Worm (Caenorhabditis elegans) whole organism, L1 larva: ENCODE data around the gene K03B4.4.

ENCODE experiments used
- C34B4.2 ChIP-seq: sonication (generic microtip); optimal IDR thresholded peaks from 2 replicates; lab custom pipeline; 2017; ENCODE audit warnings: mild to moderate bottlenecking, missing genetic modification characterization, missing compliant biosample characterization
- aha-1 ChIP-seq: fragments of 150-350 bp; optimal IDR thresholded peaks from 2 replicates; lab custom pipeline; 2014; ENCODE audit warnings: missing biosample characterization, missing genetic modification characterization
- ceh-8 ChIP-seq: fragments of 200-800 bp; sonication (Bioruptor generic); optimal IDR thresholded peaks from 2 replicates; lab custom pipeline; 2018; ENCODE audit warnings: mild to moderate bottlenecking, missing genetic modification characterization, moderate library complexity, missing compliant biosample characterization
- ceh-90 ChIP-seq: sonication (generic microtip); optimal IDR thresholded peaks from 2 replicates; lab custom pipeline; 2016; ENCODE audit warnings: missing genetic modification characterization, missing compliant biosample characterization
- efl-3 ChIP-seq: fragments of 200-800 bp; sonication (Bioruptor generic); optimal IDR thresholded peaks from 2 replicates; lab custom pipeline; 2018; ENCODE audit warnings: mild to moderate bottlenecking, missing genetic modification characterization, missing compliant biosample characterization
- fos-1 ChIP-seq: fragments of 150-350 bp; optimal IDR thresholded peaks from 2 replicates; lab custom pipeline; 2014; ENCODE audit warnings: missing biosample characterization, missing genetic modification characterization
- hlh-4 ChIP-seq: sonication (generic microtip); optimal IDR thresholded peaks from 2 replicates; lab custom pipeline; 2016; ENCODE audit warnings: mild to moderate bottlenecking, missing genetic modification characterization, missing compliant biosample characterization
- isw-1 ChIP-seq: fragments of 200-800 bp; sonication (Bioruptor generic); IDR thresholded peaks from 2 replicates; pipeline ENCODE4 v1.3.6; 2022; ENCODE audit warnings: missing genetic modification characterization, missing compliant biosample characterization
- lin-14 ChIP-seq: fragments of 200-800 bp; sonication (Bioruptor generic); optimal IDR thresholded peaks from 2 replicates; lab custom pipeline; 2018; ENCODE audit warnings: mild to moderate bottlenecking, missing genetic modification characterization, moderate library complexity, missing compliant biosample characterization
- lin-39 ChIP-seq: fragments of 150-350 bp; optimal IDR thresholded peaks from 2 replicates; lab custom pipeline; 2014; ENCODE audit warnings: missing biosample characterization, missing genetic modification reagents, missing genetic modification characterization
- mdl-1 ChIP-seq, 2 experiments: fragments of 150-350 bp; optimal IDR thresholded peaks; 2 replicates each; lab custom pipeline; 2014 to 2017; ENCODE audit warnings: missing biosample characterization in 2 of 2, missing genetic modification characterization in 2 of 2, inconsistent platforms in 1 of 2
- mef-2 ChIP-seq: fragments of 150-350 bp; optimal IDR thresholded peaks from 2 replicates; lab custom pipeline; 2014; ENCODE audit warnings: missing biosample characterization, missing genetic modification characterization
- mep-1 ChIP-seq: fragments of 150-350 bp; optimal IDR thresholded peaks from 2 replicates; lab custom pipeline; 2014; ENCODE audit warnings: missing biosample characterization, missing genetic modification characterization
- nhr-19 ChIP-seq: fragments of 200-800 bp; sonication (Bioruptor generic); conservative IDR thresholded peaks from 2 replicates; pipeline ENCODE4 v1.3.6; 2022; ENCODE audit warnings: missing genetic modification characterization, missing compliant biosample characterization
- nhr-47 ChIP-seq: sonication (generic microtip); optimal IDR thresholded peaks from 2 replicates; lab custom pipeline; 2016; ENCODE audit warnings: mild to moderate bottlenecking, missing genetic modification characterization, moderate library complexity, missing compliant biosample characterization
- nhr-71 ChIP-seq: sonication (generic microtip); optimal IDR thresholded peaks from 2 replicates; lab custom pipeline; 2016; ENCODE audit warnings: mild to moderate bottlenecking, missing genetic modification characterization, moderate library complexity, missing compliant biosample characterization
- nhr-77 ChIP-seq: fragments of 150-350 bp; optimal IDR thresholded peaks from 2 replicates; lab custom pipeline; 2014; ENCODE audit warnings: missing biosample characterization, missing genetic modification characterization
- nhr-90 ChIP-seq: sonication (generic microtip); optimal IDR thresholded peaks from 2 replicates; lab custom pipeline; 2016; ENCODE audit warnings: mild to moderate bottlenecking, missing genetic modification characterization, missing compliant biosample characterization; ENCODE audit not compliant: poor library complexity
- pax-3 ChIP-seq: fragments of 200-800 bp; sonication (Bioruptor generic); optimal IDR thresholded peaks from 2 replicates; lab custom pipeline; 2018; ENCODE audit warnings: mild to moderate bottlenecking, missing genetic modification characterization, moderate library complexity, missing compliant biosample characterization
- skn-1 ChIP-seq: fragments of 150-350 bp; optimal IDR thresholded peaks from 2 replicates; lab custom pipeline; 2014; ENCODE audit warnings: missing biosample characterization, missing genetic modification characterization
- snu-23 ChIP-seq: sonication (generic microtip); optimal IDR thresholded peaks from 2 replicates; lab custom pipeline; 2016; ENCODE audit warnings: missing genetic modification characterization, missing compliant biosample characterization
- swsn-7 ChIP-seq: sonication (generic microtip); optimal IDR thresholded peaks from 2 replicates; lab custom pipeline; 2016; ENCODE audit warnings: missing genetic modification characterization, missing compliant biosample characterization
- unc-86 ChIP-seq: sonication (generic microtip); optimal IDR thresholded peaks from 2 replicates; lab custom pipeline; 2016; ENCODE audit warnings: missing genetic modification characterization, missing compliant biosample characterization
- zag-1 ChIP-seq: fragments of 150-350 bp; optimal IDR thresholded peaks from 2 replicates; lab custom pipeline; 2014; ENCODE audit warnings: missing biosample characterization, missing genetic modification characterization
- ztf-11 ChIP-seq, 2 experiments: sonication (generic microtip); optimal IDR thresholded peaks; 2 replicates each; lab custom pipeline; 2016 to 2017; ENCODE audit warnings: missing genetic modification characterization in 2 of 2, missing biosample characterization in 1 of 2, missing compliant biosample characterization in 1 of 2

Gene K03B4.4

ce11 chrV:4731154-4731961 lies 49.6 kb downstream of the K03B4.4 start, which contains the start of gene F39G3.3 (continued):
- peak; percentile 6; the same call in 1 of the 2 replicates for TF ChIP-seq isw-1
- peak; percentile 74 for TF ChIP-seq skn-1 (tag; lab: Kevin White, UChicago)
- TF ChIP-seq swsn-7 (tag; lab: Kevin White, UChicago): peak; percentile 66
- TF ChIP-seq nhr-90: peak; percentile 69
- peak; percentile 75 for TF ChIP-seq nhr-71
- no peak for TF ChIP-seq efl-3 (GFP tag; lab: Kevin White, UChicago)
- no peak for TF ChIP-seq nhr-77
- no peak for TF ChIP-seq zag-1 (tag; lab: Kevin White, UChicago)
- TF ChIP-seq C34B4.2 (tag; lab: Kevin White, UChicago): no peak
- TF ChIP-seq nhr-19 (GFP tag; lab: Robert Waterston, UW): peak; percentile 54
- peak in 1 of 2 experiments; percentile 7 for TF ChIP-seq ztf-11 (tag; optimal IDR thresholded peaks at IDR 0.05; lab: Kevin White, UChicago)
- peak; percentile 65 for TF ChIP-seq nhr-47
- no peak for TF ChIP-seq aha-1 (tag; lab: Kevin White, UChicago)
- no peak for TF ChIP-seq mef-2 (tag; lab: Kevin White, UChicago)
- peak in 1 of 2 experiments; percentile 30 for TF ChIP-seq mdl-1 (tag; optimal IDR thresholded peaks at IDR 0.05; lab: Kevin White, UChicago)
- TF ChIP-seq lin-39: peak; percentile 81
- peak; percentile 50 for TF ChIP-seq lin-14 (GFP tag; lab: Kevin White, UChicago)
- TF ChIP-seq mep-1: peak; percentile 68
- TF ChIP-seq hlh-4 (tag; lab: Kevin White, UChicago): no peak

- TF ChIP-seq unc-86 (tag; lab: Kevin White, UChicago) (no peak), pax-3 (no peak)
Observed at ce11 chrV:4733952-4734351, 52.2 kb downstream of the K03B4.4 start.

DNA sequence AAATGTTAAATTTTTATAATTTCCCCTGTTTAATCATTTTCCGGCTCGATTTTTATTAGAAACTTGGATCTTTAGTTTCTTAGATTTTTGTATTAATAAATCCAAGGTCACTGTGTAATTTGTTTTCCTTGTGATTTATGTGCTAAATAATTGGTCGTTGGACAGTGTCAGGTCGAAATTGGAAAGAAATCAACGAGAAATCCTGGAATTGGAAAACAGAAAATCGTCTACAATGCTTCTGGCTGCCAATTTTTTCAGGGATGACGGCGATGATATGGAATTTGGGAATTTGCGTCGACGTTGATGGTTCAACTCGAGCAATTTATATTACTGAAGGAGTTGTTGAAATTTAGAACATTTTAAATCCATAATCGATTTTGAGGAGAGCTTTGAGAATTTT lies 52.8 kb downstream of the K03B4.4 start:
- TF ChIP-seq snu-23 (GFP tag; lab: Kevin White, UChicago) (no peak), nhr-90 (no peak), fos-1 (no peak), ceh-90 (no peak), ceh-8 (GFP tag; lab: Kevin White, UChicago) (no peak)
